Worm (Caenorhabditis elegans): ENCODE data around the gene T05C12.11.

T05C12.11 gene

DNA sequence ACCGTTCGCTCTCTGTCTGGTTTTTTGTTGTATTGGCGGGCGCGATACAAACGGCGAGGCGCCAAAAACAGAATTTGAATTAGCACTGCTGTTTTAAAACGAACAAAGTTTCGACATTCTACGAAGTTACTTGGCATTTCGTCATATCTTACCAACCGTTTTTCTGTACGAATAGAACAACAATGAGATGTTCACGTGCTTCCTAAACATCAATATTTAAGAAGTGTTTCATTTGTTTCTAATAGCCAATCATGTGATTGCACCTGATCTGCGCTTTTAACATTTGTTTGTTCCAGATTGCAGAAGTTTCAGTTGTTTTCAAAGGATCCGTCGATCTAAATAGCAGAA, 41.3 kb downstream of the T05C12.11 start:
- no peak for TF ChIP-seq ztf-11 (tag; optimal IDR thresholded peaks at IDR 0.05)
- no peak for TF ChIP-seq zag-1 (tag; optimal IDR thresholded peaks at IDR 0.05)
- no peak for TF ChIP-seq Y116A8C.19 (tag; optimal IDR thresholded peaks at IDR 0.05; ENCODE audit: borderline replicate concordance)
- TF ChIP-seq tlp-1 (tag; optimal IDR thresholded peaks at IDR 0.05): no peak
- TF ChIP-seq blmp-1 (tag; optimal IDR thresholded peaks at IDR 0.05): no peak
- TF ChIP-seq lin-13 (GFP tag; optimal IDR thresholded peaks at IDR 0.05): peak; percentile 18
- TF ChIP-seq dpl-1 (GFP tag; optimal IDR thresholded peaks at IDR 0.05): peak in 2 of 3 experiments; percentile 6 to 19
- TF ChIP-seq aly-2 (tag; optimal IDR thresholded peaks at IDR 0.05): no peak
- no peak for TF ChIP-seq fos-1 (tag; optimal IDR thresholded peaks at IDR 0.05)
- no peak for TF ChIP-seq mep-1 (tag; optimal IDR thresholded peaks at IDR 0.05)
- TF ChIP-seq efl-1 (optimal IDR thresholded peaks at IDR 0.05): no peak
- peak in 1 of 2 experiments; percentile 95 for TF ChIP-seq efl-1 (GFP tag; optimal IDR thresholded peaks at IDR 0.05 in 1 of 2)
- no peak for TF ChIP-seq nhr-77 (tag; optimal IDR thresholded peaks at IDR 0.05)
- TF ChIP-seq lin-15B (tag; optimal IDR thresholded peaks at IDR 0.05): no peak

DNA sequence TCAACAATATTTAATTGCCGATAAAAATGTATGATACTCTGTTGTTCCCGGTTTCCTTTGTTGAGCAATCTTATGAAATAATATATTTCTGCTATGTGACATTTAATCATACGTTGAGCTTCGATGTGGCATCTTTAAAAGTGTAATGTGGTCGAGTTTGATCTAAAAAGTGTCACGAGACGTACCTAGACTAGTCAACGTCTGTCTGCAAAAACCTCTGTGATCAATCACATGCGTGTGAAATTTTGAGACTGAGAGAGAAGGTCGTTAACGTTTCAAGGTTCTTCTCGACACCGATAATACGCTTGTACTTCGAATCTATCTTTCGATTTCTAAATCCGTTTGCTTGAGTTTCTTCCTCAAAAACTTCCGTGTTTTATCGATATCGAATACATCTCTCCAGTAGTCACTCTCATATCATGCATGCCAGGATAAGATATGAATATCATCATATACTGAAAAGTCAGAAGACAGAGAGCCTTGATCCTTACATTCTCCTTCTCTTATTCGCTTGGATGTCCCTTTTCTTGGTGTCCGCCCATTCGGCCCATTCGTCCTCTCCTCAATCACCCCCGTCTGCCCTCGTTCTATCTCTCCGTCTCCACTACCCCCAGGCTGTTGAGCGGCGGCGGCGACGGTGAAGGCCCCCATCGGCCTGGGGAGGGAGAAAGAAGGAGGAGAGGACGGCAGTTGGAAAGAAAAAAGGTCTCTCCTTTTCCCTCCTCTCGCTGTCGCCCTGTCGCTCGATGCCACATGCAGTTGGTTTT, 41.8 kb downstream of the T05C12.11 start:
- peak; percentile 46 for TF ChIP-seq egl-13 (tag; optimal IDR thresholded peaks at IDR 0.05)
- peak in 2 of 3 experiments; percentile 39 to 41 for TF ChIP-seq ceh-82 (tag; optimal IDR thresholded peaks at IDR 0.05)
- TF ChIP-seq ceh-8 (GFP tag; optimal IDR thresholded peaks at IDR 0.05): peak; percentile 42
- no peak for TF ChIP-seq tlp-1 (tag; optimal IDR thresholded peaks at IDR 0.05)
- no peak for TF ChIP-seq hlh-17 (GFP tag; optimal IDR thresholded peaks at IDR 0.05; ENCODE audit: borderline replicate concordance)
- TF ChIP-seq grh-1 (GFP tag; IDR thresholded peaks at IDR 0.05): peak; percentile 70
- TF ChIP-seq nhr-237 (tag; optimal IDR thresholded peaks at IDR 0.05): no peak
- peak; percentile 69 to 76 for TF ChIP-seq lsy-2 (tag; optimal IDR thresholded peaks at IDR 0.05)
- peak; percentile 92 for TF ChIP-seq nhr-20 (tag; optimal IDR thresholded peaks at IDR 0.05)
- TF ChIP-seq swsn-7 (tag; optimal IDR thresholded peaks at IDR 0.05): peak; percentile 27
- TF ChIP-seq zip-4 (GFP tag; optimal IDR thresholded peaks at IDR 0.05): no peak
- peak; percentile 41 for TF ChIP-seq nhr-90 (tag; optimal IDR thresholded peaks at IDR 0.05; ENCODE audit: poor library complexity)
- peak; percentile 87 for TF ChIP-seq snu-23 (GFP tag; optimal IDR thresholded peaks at IDR 0.05)
- TF ChIP-seq fkh-4 (tag; optimal IDR thresholded peaks at IDR 0.05; ENCODE audit: borderline replicate concordance): no peak
- TF ChIP-seq unc-30 (tag; optimal IDR thresholded peaks at IDR 0.05): no peak
- TF ChIP-seq skn-1 (tag; optimal IDR thresholded peaks at IDR 0.05): peak; percentile 43
- TF ChIP-seq ztf-4 (tag; optimal IDR thresholded peaks at IDR 0.05): peak; percentile 57
- TF ChIP-seq alr-1 (tag; optimal IDR thresholded peaks at IDR 0.05; ENCODE audit: borderline replicate concordance): no peak
- TF ChIP-seq mdl-1 (tag; optimal IDR thresholded peaks at IDR 0.05): peak in 1 of 2 experiments; percentile 80
- peak; percentile 29 for TF ChIP-seq C16A3.4 (tag; optimal IDR thresholded peaks at IDR 0.05)
- TF ChIP-seq nhr-19 (GFP tag; conservative IDR thresholded peaks at IDR 0.05): peak; percentile 76
- TF ChIP-seq mef-2 (tag; optimal IDR thresholded peaks at IDR 0.05): no peak
- peak; percentile 72 for TF ChIP-seq xbp-1 (tag; optimal IDR thresholded peaks at IDR 0.05)
- peak; percentile 93 for TF ChIP-seq nhr-71 (tag; optimal IDR thresholded peaks at IDR 0.05)
- peak; percentile 78 for TF ChIP-seq rnt-1 (tag; optimal IDR thresholded peaks at IDR 0.05)
- TF ChIP-seq lin-13 (GFP tag; optimal IDR thresholded peaks at IDR 0.05): no peak
- TF ChIP-seq efl-1 (optimal IDR thresholded peaks at IDR 0.05): peak; percentile 6 to 33
- peak; percentile 12 to 58 for TF ChIP-seq efl-1 (GFP tag; optimal IDR thresholded peaks at IDR 0.05 in 1 of 2)
- TF ChIP-seq tbx-2 (tag; optimal IDR thresholded peaks at IDR 0.05): peak; percentile 50
- no peak for TF ChIP-seq fkh-10 (GFP tag; optimal IDR thresholded peaks at IDR 0.05)
- peak; percentile 14 for TF ChIP-seq lin-15B (tag; optimal IDR thresholded peaks at IDR 0.05)
- peak; percentile 17 for TF ChIP-seq elt-2 (tag; optimal IDR thresholded peaks at IDR 0.05)
- peak; percentile 30 for TF ChIP-seq nhr-11 (tag; optimal IDR thresholded peaks at IDR 0.05)
- TF ChIP-seq hlh-4 (tag; optimal IDR thresholded peaks at IDR 0.05): no peak
- TF ChIP-seq egl-27 (tag; optimal IDR thresholded peaks at IDR 0.05): no peak
- peak; percentile 33 for TF ChIP-seq lir-3 (tag; optimal IDR thresholded peaks at IDR 0.05; ENCODE audit: poor library complexity)
- no peak for TF ChIP-seq C04F5.9 (tag; optimal IDR thresholded peaks at IDR 0.05)
- no peak for TF ChIP-seq nhr-28 (tag; optimal IDR thresholded peaks at IDR 0.05)
- peak; percentile 81 for TF ChIP-seq pag-3 (tag; optimal IDR thresholded peaks at IDR 0.05; ENCODE audit: borderline replicate concordance, insufficient read depth)
- peak; percentile 82 for TF ChIP-seq lin-14 (GFP tag; optimal IDR thresholded peaks at IDR 0.05)
- TF ChIP-seq zag-1 (tag; optimal IDR thresholded peaks at IDR 0.05): no peak

Data from whole organism, L1 larva.